Fruit fly (Drosophila melanogaster) whole organism, embryonic: ENCODE measurements around the gene Polr1B.
A peak's percentile ranks its signal among the peaks of the same experiment; 100 is the strongest.

Experiments
- Abd-B ChIP-seq: fragments of 200-800 bp; sonication (Bioruptor generic); optimal IDR thresholded peaks from 2 replicates; lab custom pipeline; 2018; ENCODE audit warnings: missing biosample characterization, mild to moderate bottlenecking, missing genetic modification characterization, moderate library complexity
- Aef1 ChIP-seq: fragments of 200-800 bp; sonication (Bioruptor generic); IDR thresholded peaks from 3 replicates; pipeline ENCODE4 v1.3.6; 2022; ENCODE audit warnings: missing biosample characterization, missing genetic modification characterization
- Antp ChIP-seq: fragments of 200-800 bp; sonication (Bioruptor generic); optimal IDR thresholded peaks from 3 replicates; lab custom pipeline; 2016; ENCODE audit warnings: missing biosample characterization, missing genetic modification characterization
- Atf6 ChIP-seq: fragments of 200-800 bp; sonication (Bioruptor generic); IDR thresholded peaks from 2 replicates; pipeline ENCODE4 v1.3.6; 2022; ENCODE audit warnings: missing biosample characterization, missing genetic modification characterization
- Awh ChIP-seq: fragments of 200-800 bp; sonication (Bioruptor generic); IDR thresholded peaks from 2 replicates; pipeline ENCODE4, ENCODE4 v1.3.6; 2022; ENCODE audit warnings: missing biosample characterization, missing genetic modification characterization
- CG10959 ChIP-seq: fragments of 200-800 bp; sonication (Bioruptor generic); IDR thresholded peaks from 2 replicates; pipeline ENCODE4 v1.3.6; 2022; ENCODE audit warnings: missing biosample characterization, missing genetic modification characterization
- CG10979 ChIP-seq: fragments of 200-800 bp; sonication (Bioruptor generic); optimal IDR thresholded peaks from 2 replicates; lab custom pipeline; 2018; ENCODE audit warnings: missing biosample characterization, mild to moderate bottlenecking, missing genetic modification characterization, moderate library complexity
- CG1233 ChIP-seq: fragments of 200-800 bp; sonication (Bioruptor generic); optimal IDR thresholded peaks from 4 replicates; lab custom pipeline; 2018; ENCODE audit warnings: missing biosample characterization, mild to moderate bottlenecking, missing genetic modification characterization
- CG12391 ChIP-seq: fragments of 200-800 bp; sonication (Bioruptor generic); optimal IDR thresholded peaks from 3 replicates; lab custom pipeline; 2018; ENCODE audit warnings: missing biosample characterization, mild to moderate bottlenecking, missing genetic modification characterization, moderate library complexity
- CG15601 ChIP-seq: fragments of 200-800 bp; sonication (Bioruptor generic); optimal IDR thresholded peaks from 3 replicates; lab custom pipeline; 2019; ENCODE audit warnings: missing biosample characterization, mild to moderate bottlenecking, missing genetic modification characterization, moderate library complexity
- CG15696 ChIP-seq: fragments of 200-800 bp; sonication (Bioruptor generic); optimal IDR thresholded peaks from 2 replicates; lab custom pipeline; 2019; ENCODE audit warnings: missing biosample characterization, mild to moderate bottlenecking, missing genetic modification characterization, moderate library complexity
- CG16813 ChIP-seq: fragments of 200-800 bp; sonication (Bioruptor generic); IDR thresholded peaks from 3 replicates; pipeline ENCODE4 v1.3.6; 2022; ENCODE audit warnings: missing biosample characterization, missing genetic modification characterization; ENCODE audit not compliant: partially characterized antibody
- CG18619 ChIP-seq: fragments of 200-800 bp; sonication (Bioruptor generic); optimal IDR thresholded peaks from 3 replicates; lab custom pipeline; 2017; ENCODE audit warnings: missing biosample characterization, mild to moderate bottlenecking, missing genetic modification characterization
- CG2678 ChIP-seq: fragments of 200-800 bp; sonication (Bioruptor generic); optimal IDR thresholded peaks from 3 replicates; lab custom pipeline; 2019; ENCODE audit warnings: missing biosample characterization, mild to moderate bottlenecking, missing genetic modification characterization, moderate library complexity
- CG2712 ChIP-seq: fragments of 200-800 bp; optimal IDR thresholded peaks from 3 replicates; lab custom pipeline; 2019; ENCODE audit warnings: missing biosample characterization, mild to moderate bottlenecking, missing genetic modification characterization, moderate library complexity
- CG34422 ChIP-seq: fragments of 200-800 bp; sonication (Bioruptor generic); IDR thresholded peaks from 3 replicates; pipeline ENCODE4 v1.3.6; 2022; ENCODE audit warnings: missing biosample characterization, missing genetic modification characterization
- CG4820 ChIP-seq: fragments of 200-800 bp; sonication (Bioruptor generic); optimal IDR thresholded peaks from 3 replicates; lab custom pipeline; 2016; ENCODE audit warnings: missing biosample characterization, missing genetic modification characterization
- CG7786 ChIP-seq: fragments of 200-800 bp; sonication (Bioruptor generic); optimal IDR thresholded peaks from 2 replicates; lab custom pipeline; 2016; ENCODE audit warnings: missing biosample characterization, missing genetic modification characterization
- CG8924 ChIP-seq: fragments of 200-800 bp; optimal IDR thresholded peaks from 3 replicates; lab custom pipeline; 2019; ENCODE audit warnings: missing biosample characterization, mild to moderate bottlenecking, missing genetic modification characterization, moderate library complexity
- CG9609 ChIP-seq: fragments of 200-800 bp; sonication (Bioruptor generic); optimal IDR thresholded peaks from 3 replicates; lab custom pipeline; 2016; ENCODE audit warnings: missing biosample characterization, missing genetic modification characterization
- D ChIP-seq, 2 experiments: fragments of 200-800 bp in 1 of 2; fragments of >200 bp in 1 of 2; sonication (Bioruptor generic) in 1 of 2; optimal IDR thresholded peaks; 2 replicates in 1 of 2; 3 replicates in 1 of 2; lab custom pipeline; 2017; ENCODE audit warnings: mild to moderate bottlenecking in 1 of 2, missing biosample characterization in 1 of 2, missing genetic modification characterization in 1 of 2, missing genetic modification reagents in 1 of 2
- Doc2 ChIP-seq: fragments of 200-800 bp; sonication (Bioruptor generic); IDR thresholded peaks from 2 replicates; pipeline ENCODE4 v1.3.6; 2022; ENCODE audit warnings: missing biosample characterization, missing genetic modification characterization
- Elba2 ChIP-seq: fragments of 200-800 bp; sonication (Bioruptor generic); optimal IDR thresholded peaks from 3 replicates; lab custom pipeline; 2016; ENCODE audit warnings: missing biosample characterization, missing genetic modification characterization
- Fer1 ChIP-seq: fragments of 200-800 bp; sonication (Bioruptor generic); optimal IDR thresholded peaks from 2 replicates; lab custom pipeline; 2017; ENCODE audit warnings: missing biosample characterization, mild to moderate bottlenecking, missing genetic modification characterization
- HHEX ChIP-seq: fragments of 200-800 bp; sonication (Bioruptor generic); optimal IDR thresholded peaks from 3 replicates; lab custom pipeline; 2017; ENCODE audit warnings: missing biosample characterization, mild to moderate bottlenecking, missing genetic modification characterization, missing genetic modification reagents
- HLH3B ChIP-seq: fragments of 200-800 bp; sonication (Bioruptor generic); IDR thresholded peaks from 2 replicates; pipeline ENCODE4 v1.3.6; 2022; ENCODE audit warnings: missing biosample characterization, missing genetic modification characterization
- Hmr ChIP-seq: fragments of 200-800 bp; sonication (Bioruptor generic); optimal IDR thresholded peaks from 3 replicates; lab custom pipeline; 2017; ENCODE audit warnings: mild to moderate bottlenecking, missing biosample characterization, missing genetic modification reagents, missing genetic modification characterization
- Hr78 ChIP-seq, 2 experiments: fragments of 200-800 bp in 1 of 2; fragments of >200 bp in 1 of 2; sonication (Bioruptor generic) in 1 of 2; optimal IDR thresholded peaks; 2 replicates each; lab custom pipeline; 2017 to 2019; ENCODE audit warnings: missing biosample characterization in 2 of 2, missing genetic modification characterization in 2 of 2, mild to moderate bottlenecking in 1 of 2, moderate library complexity in 1 of 2
- Lim3 ChIP-seq: fragments of 200-800 bp; sonication (Bioruptor generic); IDR thresholded peaks from 2 replicates; pipeline ENCODE4 v1.3.6; 2022; ENCODE audit warnings: missing biosample characterization, missing genetic modification characterization
- Lpt ChIP-seq: fragments of >200 bp; optimal IDR thresholded peaks from 2 replicates; lab custom pipeline; 2018; ENCODE audit warnings: missing biosample characterization, missing genetic modification characterization
- Med ChIP-seq: fragments of 200-800 bp; sonication (Bioruptor generic); peaks from one replicate; lab custom pipeline; 2016; ENCODE audit warnings: missing biosample characterization, missing genetic modification characterization, mild to moderate bottlenecking, inconsistent platforms, moderate library complexity
- Meics ChIP-seq: fragments of 200-800 bp; sonication (Bioruptor generic); optimal IDR thresholded peaks from 2 replicates; lab custom pipeline; 2017; ENCODE audit warnings: missing biosample characterization, mild to moderate bottlenecking, missing genetic modification characterization
- Optix ChIP-seq: fragments of 200-800 bp; sonication (Bioruptor generic); IDR thresholded peaks from 3 replicates; pipeline ENCODE4 v1.3.6; 2022; ENCODE audit warnings: missing biosample characterization, missing genetic modification characterization
- Ptx1 ChIP-seq: fragments of 200-800 bp; sonication (Bioruptor generic); IDR thresholded peaks from 2 replicates; pipeline ENCODE4 v1.3.6; 2022; ENCODE audit warnings: missing biosample characterization, missing genetic modification characterization
- Ravus ChIP-seq: fragments of 200-800 bp; sonication (Bioruptor generic); IDR thresholded peaks from 2 replicates; pipeline ENCODE4 v1.3.6; 2022; ENCODE audit warnings: missing biosample characterization, missing genetic modification characterization
- Six4 ChIP-seq: fragments of 200-800 bp; sonication (Bioruptor generic); optimal IDR thresholded peaks from 2 replicates; lab custom pipeline; 2016; ENCODE audit warnings: missing biosample characterization, missing genetic modification characterization
- Taf1 ChIP-seq: fragments of 200-800 bp; sonication (Bioruptor generic); IDR thresholded peaks from 2 replicates; pipeline ENCODE4 v1.3.6; 2022; ENCODE audit warnings: missing biosample characterization, missing genetic modification characterization
- dmrt11E ChIP-seq: fragments of 200-800 bp; sonication (Bioruptor generic); optimal IDR thresholded peaks from 3 replicates; lab custom pipeline; 2018; ENCODE audit warnings: missing biosample characterization, mild to moderate bottlenecking, missing genetic modification characterization, moderate library complexity
- gem ChIP-seq: fragments of 200-800 bp; sonication (Bioruptor generic); optimal IDR thresholded peaks from 2 replicates; lab custom pipeline; 2019; ENCODE audit warnings: missing biosample characterization, mild to moderate bottlenecking, missing genetic modification characterization, moderate library complexity
- hkb ChIP-seq, 2 experiments: fragments of 200-800 bp in 1 of 2; fragments of >200 bp in 1 of 2; sonication (Bioruptor generic) in 1 of 2; IDR thresholded peaks in 1 of 2; optimal IDR thresholded peaks in 1 of 2; 2 replicates each; pipeline versions ENCODE4 v1.3.6 to Lab custom; 2017 to 2022; ENCODE audit warnings: missing biosample characterization in 1 of 2, missing genetic modification characterization in 1 of 2
- ken ChIP-seq: fragments of 200-800 bp; sonication (Bioruptor generic); IDR thresholded peaks from 3 replicates; pipeline ENCODE4 v1.3.6; 2022; ENCODE audit warnings: missing biosample characterization, missing genetic modification characterization
- lola ChIP-seq, 3 experiments: fragments of >200 bp in 2 of 3; fragments of 200-800 bp in 1 of 3; sonication (Bioruptor generic) in 1 of 3; optimal IDR thresholded peaks; 2 replicates each; lab custom pipeline; 2017 to 2019; ENCODE audit warnings: missing biosample characterization in 3 of 3, missing genetic modification characterization in 3 of 3, mild to moderate bottlenecking in 1 of 3, moderate library complexity in 1 of 3
- sug ChIP-seq: fragments of 200-800 bp; optimal IDR thresholded peaks from 2 replicates; lab custom pipeline; 2019; ENCODE audit warnings: missing biosample characterization, mild to moderate bottlenecking, missing genetic modification characterization, moderate library complexity
- tio ChIP-seq: fragments of 200-800 bp; sonication (Bioruptor generic); optimal IDR thresholded peaks from 2 replicates; lab custom pipeline; 2017; ENCODE audit warnings: missing biosample characterization, missing genetic modification characterization, inconsistent platforms
- tll ChIP-seq, 2 experiments: fragments of 200-800 bp in 1 of 2; fragments of >200 bp in 1 of 2; sonication (Bioruptor generic) in 1 of 2; optimal IDR thresholded peaks; 2 replicates each; lab custom pipeline; 2017 to 2019; ENCODE audit warnings: missing biosample characterization in 2 of 2, missing genetic modification characterization in 2 of 2, mild to moderate bottlenecking in 1 of 2, moderate library complexity in 1 of 2
- tx ChIP-seq: fragments of 200-800 bp; sonication (Bioruptor generic); optimal IDR thresholded peaks from 2 replicates; lab custom pipeline; 2016; ENCODE audit warnings: missing biosample characterization, missing genetic modification characterization

Polr1B gene

DNA sequence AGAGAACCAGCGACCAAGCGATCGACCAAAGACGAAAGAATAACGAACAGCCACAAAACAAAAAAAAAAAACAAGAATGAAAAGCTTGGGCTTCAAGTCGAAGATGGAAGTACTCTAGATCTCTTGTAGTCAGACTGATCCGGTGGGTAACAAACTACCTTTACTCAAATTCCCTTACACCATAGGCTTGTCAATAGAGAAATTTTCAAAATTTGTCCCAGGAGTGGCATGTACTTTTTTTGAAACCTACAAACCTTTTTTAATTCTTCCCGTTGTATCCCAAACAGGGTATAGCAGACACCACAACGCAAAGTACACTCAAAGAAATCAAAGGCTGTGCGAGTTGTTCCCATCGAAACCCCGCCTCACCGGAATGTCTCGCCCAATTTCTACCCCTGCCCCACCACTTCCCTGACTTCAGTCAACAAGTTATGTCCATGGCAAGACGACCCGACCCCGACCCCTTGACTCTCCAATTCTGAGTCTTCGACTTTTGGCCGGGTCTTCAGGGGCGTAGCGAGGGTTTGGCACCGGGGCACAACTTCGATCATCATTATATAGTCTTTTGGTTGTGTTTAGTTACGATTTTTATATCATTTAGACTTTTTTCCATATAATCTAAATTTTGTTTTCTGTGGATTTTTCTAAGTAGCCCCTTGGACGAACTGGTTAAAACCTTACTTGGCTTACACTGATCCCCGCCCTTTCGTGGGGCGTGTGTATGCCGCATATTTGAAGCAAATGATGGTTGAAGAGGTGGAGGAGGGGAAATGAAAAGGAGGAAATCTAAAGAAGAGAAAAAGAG lies 25.8 kb downstream of the Polr1B start (continued):
- TF ChIP-seq Antp (GFP tag; lab: Kevin White, UChicago) (peak; percentile 55), D (optimal IDR thresholded peaks at IDR 0.05; lab: Kevin White, UChicago) (no peak), D (GFP tag; optimal IDR thresholded peaks at IDR 0.05; lab: Kevin White, UChicago) (peak; percentile 12), Lim3 (GFP tag; lab: Robert Waterston, UW) (no peak), Fer1 (no peak), CG9609 (GFP tag; lab: Kevin White, UChicago) (peak; percentile 41), CG10959 (GFP tag; lab: Robert Waterston, UW) (peak; percentile 41; the same call in 1 of the 2 replicates), Aef1 (peak; percentile 42; the same call in 2 of the 3 replicates), Optix (no peak), CG2712 (tag; lab: Kevin White, UChicago) (peak; percentile 80), tio (peak; percentile 12), Meics (GFP tag; lab: Kevin White, UChicago) (peak; percentile 39), Hr78 (GFP tag; optimal IDR thresholded peaks at IDR 0.05; lab: Kevin White, UChicago) (peak in 1 of 2 experiments; percentile 89), sug (tag; lab: Kevin White, UChicago) (no peak), CG4820 (GFP tag; lab: Kevin White, UChicago) (peak; percentile 23), Ravus (no peak), CG34422 (GFP tag; lab: Robert Waterston, UW) (0 out of 3 replicates have a peak, but pooled peaks have one; percentile 24), Six4 (peak; percentile 34), ken (GFP tag; lab: Robert Waterston, UW) (peak; percentile 59; the same call in 1 of the 3 replicates), Doc2 (GFP tag; lab: Robert Waterston, UW) (no peak), hkb (optimal IDR thresholded peaks at IDR 0.05; lab: Kevin White, UChicago) (no peak), hkb (GFP tag; IDR thresholded peaks at IDR 0.05; lab: Robert Waterston, UW) (0 out of 2 replicates have a peak, but pooled peaks have one; percentile 46), CG1233 (GFP tag; lab: Kevin White, UChicago) (peak; percentile 25), Lpt (GFP tag; lab: Kevin White, UChicago) (no peak), gem (tag; lab: Kevin White, UChicago) (peak; percentile 67), Hmr (GFP tag; lab: Kevin White, UChicago) (peak; percentile 36), Ptx1 (GFP tag; lab: Robert Waterston, UW) (0 out of 2 replicates have a peak, but pooled peaks have one; percentile 27), CG7786 (GFP tag; lab: Kevin White, UChicago) (peak; percentile 63), Atf6 (no peak), tx (peak; percentile 31), CG16813 (GFP tag; lab: Robert Waterston, UW) (peak; percentile 34; the same call in 1 of the 3 replicates), HLH3B (GFP tag; lab: Robert Waterston, UW) (peak; percentile 37; the same call in 1 of the 2 replicates), Elba2 (no peak), CG12391 (tag; lab: Kevin White, UChicago) (peak; percentile 62), HHEX (GFP tag; lab: Kevin White, UChicago) (peak; percentile 44), CG10979 (tag; lab: Kevin White, UChicago) (peak; percentile 72), tll (GFP tag; optimal IDR thresholded peaks at IDR 0.05; lab: Kevin White, UChicago) (no peak), Med (peak; percentile 91), CG18619 (GFP tag; lab: Kevin White, UChicago) (no peak), Awh (GFP tag; lab: Robert Waterston, UW) (0 out of 2 replicates have a peak, but pooled peaks have one; percentile 27), Abd-B (GFP tag; lab: Kevin White, UChicago) (peak; percentile 20), Taf1 (GFP tag; lab: Robert Waterston, UW) (no peak), lola (GFP tag; optimal IDR thresholded peaks at IDR 0.05; lab: Kevin White, UChicago) (peak in 1 of 3 experiments; percentile 68), dmrt11E (tag; lab: Kevin White, UChicago) (peak; percentile 65), CG15696 (tag; lab: Kevin White, UChicago) (peak; percentile 27), CG15601 (tag; lab: Kevin White, UChicago) (peak; percentile 49), CG2678 (tag; lab: Kevin White, UChicago) (peak; percentile 66), CG8924 (tag; lab: Kevin White, UChicago) (peak; percentile 46)
